Fruit fly (Drosophila melanogaster): Measurements from ENCODE around the gene TTLL1B.
A peak's percentile ranks its signal among the peaks of the same experiment; 100 is the strongest.

The TTLL1B gene

dm6 chr3L:4627012-4627411 is 21.1 kb upstream of the TTLL1B start (continued):
- TF ChIP-seq CG4617 (GFP tag; optimal IDR thresholded peaks at IDR 0.05; ENCODE audit: borderline replicate concordance) (no peak), nerfin-1 (tag; optimal IDR thresholded peaks at IDR 0.05) (no peak), yki (optimal IDR thresholded peaks at IDR 0.05) (no peak), fd3F (GFP tag; optimal IDR thresholded peaks at IDR 0.05) (no peak), CG4360 (GFP tag; IDR thresholded peaks at IDR 0.05) (peak; percentile 98), Hr78 (GFP tag; optimal IDR thresholded peaks at IDR 0.05) (no peak), fd64A (GFP tag; optimal IDR thresholded peaks at IDR 0.05) (no peak), CG4730 (GFP tag; IDR thresholded peaks at IDR 0.05) (no peak), en (GFP tag; optimal IDR thresholded peaks at IDR 0.05) (no peak), ttk (GFP tag; IDR thresholded peaks at IDR 0.05) (no peak), dysf (GFP tag; IDR thresholded peaks at IDR 0.05) (no peak), NfI (GFP tag; optimal IDR thresholded peaks at IDR 0.05) (no peak), CG31224 (GFP tag; IDR thresholded peaks at IDR 0.05) (no peak), dan (GFP tag; IDR thresholded peaks at IDR 0.05) (no peak), Dfd (GFP tag; optimal IDR thresholded peaks at IDR 0.05) (no peak), Hand (GFP tag; optimal IDR thresholded peaks at IDR 0.05) (no peak), CG8944 (GFP tag; optimal IDR thresholded peaks at IDR 0.05) (no peak), trem (tag; optimal IDR thresholded peaks at IDR 0.05) (no peak), aop (GFP tag; IDR thresholded peaks at IDR 0.05) (no peak), CG31365 (tag; optimal IDR thresholded peaks at IDR 0.05) (no peak), HHEX (GFP tag; optimal IDR thresholded peaks at IDR 0.05) (no peak), CG7987 (GFP tag; optimal IDR thresholded peaks at IDR 0.05) (no peak), ro (GFP tag; IDR thresholded peaks at IDR 0.05) (no peak), CG2199 (GFP tag; IDR thresholded peaks at IDR 0.05) (peak; percentile 83; the same call in 2 of the 3 replicates), Nf-YC (tag; optimal IDR thresholded peaks at IDR 0.05) (no peak), scrt (GFP tag; optimal IDR thresholded peaks at IDR 0.05) (no peak), CG3847 (GFP tag; IDR thresholded peaks at IDR 0.05) (no peak), CG4424 (GFP tag; optimal IDR thresholded peaks at IDR 0.05) (no peak), zen2 (GFP tag; IDR thresholded peaks at IDR 0.05; ENCODE audit: partially characterized antibody) (no peak), CG15479 (GFP tag; optimal IDR thresholded peaks at IDR 0.05) (no peak), wor (GFP tag; IDR thresholded peaks at IDR 0.05) (no peak), crc (GFP tag; optimal IDR thresholded peaks at IDR 0.05) (no peak), sens-2 (GFP tag; IDR thresholded peaks at IDR 0.05) (no peak), CG3407 (GFP tag; optimal IDR thresholded peaks at IDR 0.05) (no peak), wek (GFP tag; optimal IDR thresholded peaks at IDR 0.05) (no peak), CG15696 (tag; optimal IDR thresholded peaks at IDR 0.05) (no peak), chinmo (GFP tag; IDR thresholded peaks at IDR 0.05; ENCODE audit: partially characterized antibody) (0 out of 4 replicates have a peak, but pooled peaks have one; percentile 65), emc (GFP tag; optimal IDR thresholded peaks at IDR 0.05) (no peak), tio (GFP tag; optimal IDR thresholded peaks at IDR 0.05) (no peak), sisA (GFP tag; IDR thresholded peaks at IDR 0.05) (no peak), chm (GFP tag; IDR thresholded peaks at IDR 0.05) (peak; percentile 48; the same call in 1 of the 2 replicates), Ptx1 (GFP tag; IDR thresholded peaks at IDR 0.05) (no peak), CG16863 (GFP tag; optimal IDR thresholded peaks at IDR 0.05) (no peak), Dek (tag; optimal IDR thresholded peaks at IDR 0.05) (no peak), Usf (GFP tag; optimal IDR thresholded peaks at IDR 0.05) (no peak), CG32767 (GFP tag; IDR thresholded peaks at IDR 0.05) (peak; percentile 96), CG9727 (GFP tag; optimal IDR thresholded peaks at IDR 0.05) (no peak), CG11695 (GFP tag; IDR thresholded peaks at IDR 0.05) (no peak), CG12236 (GFP tag; optimal IDR thresholded peaks at IDR 0.05) (no peak), CG34224 (GFP tag; IDR thresholded peaks at IDR 0.05; ENCODE audit: partially characterized antibody) (no peak), HLH4C (GFP tag; IDR thresholded peaks at IDR 0.05; ENCODE audit: partially characterized antibody) (no peak), ac (GFP tag; optimal IDR thresholded peaks at IDR 0.05) (no peak)

Data from whole organism, embryonic.